Fruit fly (Drosophila melanogaster): ENCODE data around the gene CG7920.

DNA sequence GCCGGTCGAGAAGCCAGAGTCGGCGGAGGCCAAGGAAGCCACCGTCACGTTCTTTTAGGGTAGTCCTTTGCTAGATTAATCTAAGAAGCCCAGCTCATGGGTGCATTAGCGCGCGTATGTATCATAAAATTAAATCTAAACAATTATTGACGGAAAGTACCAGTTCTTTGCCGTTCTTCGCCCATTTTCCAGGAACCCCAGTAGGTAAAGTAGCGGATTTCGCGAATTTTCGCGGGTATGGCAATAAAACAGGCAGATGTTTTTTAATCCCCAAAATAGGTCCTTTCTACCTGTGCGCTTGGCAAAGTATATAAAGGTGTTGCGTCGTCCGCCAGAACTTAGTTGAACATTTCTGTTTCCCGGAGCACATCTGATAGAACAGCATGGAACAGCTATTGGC, 25.8 kb upstream of the CG7920 start:
- TF ChIP-seq Dfd (GFP tag; optimal IDR thresholded peaks at IDR 0.05): no peak
- no peak for TF ChIP-seq Mio (GFP tag; optimal IDR thresholded peaks at IDR 0.05)
- no peak for TF ChIP-seq rgr (GFP tag; optimal IDR thresholded peaks at IDR 0.05)
- TF ChIP-seq fru (GFP tag; optimal IDR thresholded peaks at IDR 0.05): no peak
- TF ChIP-seq Hr78 (GFP tag; optimal IDR thresholded peaks at IDR 0.05): no peak
- no peak for TF ChIP-seq CrebA (GFP tag; optimal IDR thresholded peaks at IDR 0.05; ENCODE audit: borderline replicate concordance)

Data from whole organism, wandering third instar larva.